Fruit fly (Drosophila melanogaster) whole organism, pupa: ENCODE results near the gene CG44325.

Experiments
- CG10348 ChIP-seq: fragments of 200-800 bp; sonication (Bioruptor generic); IDR thresholded peaks from 2 replicates; pipeline ENCODE4 v1.3.6; 2022; ENCODE audit warnings: missing biosample characterization, missing genetic modification characterization
- CG12605 ChIP-seq: fragments of 200-800 bp; sonication (Bioruptor generic); IDR thresholded peaks from 2 replicates; pipeline ENCODE4 v1.3.6; 2022; ENCODE audit warnings: missing biosample characterization, missing genetic modification characterization
- CG13204 ChIP-seq: fragments of 200-800 bp; sonication (Bioruptor generic); optimal IDR thresholded peaks from 2 replicates; lab custom pipeline; 2018; ENCODE audit warnings: missing biosample characterization, mild to moderate bottlenecking, missing genetic modification characterization, moderate library complexity
- CG14655 ChIP-seq: fragments of 200-800 bp; sonication (Bioruptor generic); optimal IDR thresholded peaks from 3 replicates; lab custom pipeline; 2017; ENCODE audit warnings: mild to moderate bottlenecking, missing biosample characterization, missing genetic modification reagents, missing genetic modification characterization
- CG15710 ChIP-seq: fragments of 200-800 bp; sonication (Bioruptor generic); optimal IDR thresholded peaks from 2 replicates; lab custom pipeline; 2018; ENCODE audit warnings: missing biosample characterization, mild to moderate bottlenecking, missing genetic modification characterization, moderate library complexity
- CG17806 ChIP-seq: fragments of 200-800 bp; sonication (Bioruptor generic); optimal IDR thresholded peaks from 2 replicates; lab custom pipeline; 2018; ENCODE audit warnings: missing biosample characterization, mild to moderate bottlenecking, missing genetic modification characterization, moderate library complexity
- CG32121 ChIP-seq: fragments of 200-800 bp; sonication (Bioruptor generic); IDR thresholded peaks from 2 replicates; pipeline ENCODE4 v1.3.6; 2022; ENCODE audit warnings: missing biosample characterization, missing genetic modification characterization
- CG34367 ChIP-seq: fragments of 200-800 bp; sonication (Bioruptor generic); optimal IDR thresholded peaks from 2 replicates; lab custom pipeline; 2018; ENCODE audit warnings: missing biosample characterization, mild to moderate bottlenecking, missing genetic modification characterization
- CG4496 ChIP-seq: fragments of 200-800 bp; sonication (Bioruptor generic); IDR thresholded peaks from 3 replicates; pipeline ENCODE4 v1.3.6; 2022; ENCODE audit warnings: missing biosample characterization, missing genetic modification characterization
- CG8159 ChIP-seq: fragments of 200-800 bp; sonication (Bioruptor generic); optimal IDR thresholded peaks from 3 replicates; lab custom pipeline; 2018; ENCODE audit warnings: missing biosample characterization, mild to moderate bottlenecking, missing genetic modification characterization, moderate library complexity
- CG8301 ChIP-seq: fragments of 200-800 bp; sonication (Bioruptor generic); optimal IDR thresholded peaks from 2 replicates; lab custom pipeline; 2018; ENCODE audit warnings: missing biosample characterization, mild to moderate bottlenecking, missing genetic modification characterization
- CG9948 ChIP-seq: fragments of 200-800 bp; sonication (Bioruptor generic); optimal IDR thresholded peaks from 2 replicates; lab custom pipeline; 2018; ENCODE audit warnings: missing biosample characterization, mild to moderate bottlenecking, missing genetic modification characterization, moderate library complexity
- D1 ChIP-seq: fragments of 200-800 bp; sonication (Bioruptor generic); optimal IDR thresholded peaks from 2 replicates; lab custom pipeline; 2018; ENCODE audit warnings: missing biosample characterization, mild to moderate bottlenecking, missing genetic modification characterization, moderate library complexity
- EcR ChIP-seq: fragments of 200-800 bp; sonication (Bioruptor generic); optimal IDR thresholded peaks from 3 replicates; lab custom pipeline; 2019; ENCODE audit warnings: missing biosample characterization, missing genetic modification characterization, mild to moderate bottlenecking, moderate library complexity, missing genetic modification reagents
- Ets98B ChIP-seq: fragments of 200-800 bp; sonication (Bioruptor generic); IDR thresholded peaks from 2 replicates; pipeline ENCODE4 v1.3.6; 2022; ENCODE audit warnings: missing biosample characterization, missing genetic modification characterization
- Pif1A ChIP-seq: fragments of 200-800 bp; sonication (Bioruptor generic); optimal IDR thresholded peaks from 3 replicates; lab custom pipeline; 2016; ENCODE audit warnings: missing biosample characterization, missing genetic modification characterization
- Pif1B ChIP-seq: fragments of 200-800 bp; sonication (Bioruptor generic); optimal IDR thresholded peaks from 3 replicates; lab custom pipeline; 2016; ENCODE audit warnings: missing biosample characterization, missing genetic modification characterization
- Snoo ChIP-seq: fragments of 200-800 bp; sonication (Bioruptor generic); optimal IDR thresholded peaks from 3 replicates; lab custom pipeline; 2017; ENCODE audit warnings: missing biosample characterization, mild to moderate bottlenecking, missing genetic modification characterization, inconsistent platforms
- fd96Ca ChIP-seq: fragments of 200-800 bp; sonication (Bioruptor generic); IDR thresholded peaks from 3 replicates; pipeline ENCODE4 v1.3.6; 2022; ENCODE audit warnings: missing biosample characterization, missing genetic modification characterization
- gl ChIP-seq: fragments of 200-800 bp; sonication (Bioruptor generic); optimal IDR thresholded peaks from 2 replicates; lab custom pipeline; 2018; ENCODE audit warnings: missing biosample characterization, mild to moderate bottlenecking, missing genetic modification characterization
- rn ChIP-seq: fragments of 200-800 bp; sonication (Bioruptor generic); IDR thresholded peaks from 2 replicates; pipeline ENCODE4 v1.3.6; 2022; ENCODE audit warnings: missing biosample characterization, missing genetic modification characterization

The CG44325 gene

dm6 chrX:9060078-9060477, 18.2 kb downstream of the CG44325 start:
- peak; percentile 86 for TF ChIP-seq CG8159
- TF ChIP-seq CG17806 (tag; lab: Kevin White, UChicago), result peak; percentile 83
- TF ChIP-seq CG14655 (GFP tag; lab: Kevin White, UChicago), result peak; percentile 88
- TF ChIP-seq rn (GFP tag; lab: Robert Waterston, UW), result peak; percentile 65; the same call in 1 of the 2 replicates
- peak; percentile 64 for TF ChIP-seq D1 (tag; lab: Kevin White, UChicago)
- peak; percentile 54 for TF ChIP-seq CG13204 (GFP tag; lab: Kevin White, UChicago)
- TF ChIP-seq Snoo (tag; lab: Kevin White, UChicago), result peak; percentile 83
- peak; percentile 62 for TF ChIP-seq gl
- peak; percentile 86 for TF ChIP-seq CG15710
- TF ChIP-seq CG8301 (tag; lab: Kevin White, UChicago), result peak; percentile 88
- peak; percentile 87 for TF ChIP-seq CG32121 (GFP tag; lab: Robert Waterston, UW)
- no peak for TF ChIP-seq CG10348 (GFP tag; lab: Robert Waterston, UW)
- TF ChIP-seq CG4496 (GFP tag; lab: Robert Waterston, UW), result peak; percentile 88
- TF ChIP-seq Pif1A (GFP tag; lab: Kevin White, UChicago), result peak; percentile 72
- peak; percentile 83 for TF ChIP-seq Ets98B (GFP tag; lab: Robert Waterston, UW)
- peak; percentile 81 for TF ChIP-seq CG12605
- peak; percentile 83 for TF ChIP-seq CG34367 (tag; lab: Kevin White, UChicago)
- TF ChIP-seq Pif1B (GFP tag; lab: Kevin White, UChicago), result peak; percentile 74
- peak; percentile 82 for TF ChIP-seq CG9948
- TF ChIP-seq fd96Ca (GFP tag; lab: Robert Waterston, UW), result peak; percentile 79
- peak; percentile 4 for TF ChIP-seq EcR (GFP tag; lab: Kevin White, UChicago)
- TF ChIP-seq, all 21 proteins: peak for 20

- no peak for TF ChIP-seq Pif1A (GFP tag; lab: Kevin White, UChicago)
- no peak for TF ChIP-seq Ets98B (GFP tag; lab: Robert Waterston, UW)
- no peak for TF ChIP-seq fd96Ca (GFP tag; lab: Robert Waterston, UW)
- TF ChIP-seq CG13204 (GFP tag; lab: Kevin White, UChicago), result no peak
- no peak for TF ChIP-seq EcR (GFP tag; lab: Kevin White, UChicago)
- TF ChIP-seq CG8301 (tag; lab: Kevin White, UChicago), result no peak
- TF ChIP-seq CG15710, result no peak
- no peak for TF ChIP-seq gl
- no peak for TF ChIP-seq D1 (tag; lab: Kevin White, UChicago)
- TF ChIP-seq Pif1B (GFP tag; lab: Kevin White, UChicago), result no peak
- TF ChIP-seq CG34367 (tag; lab: Kevin White, UChicago), result no peak
- TF ChIP-seq CG10348 (GFP tag; lab: Robert Waterston, UW), result no peak
- no peak for TF ChIP-seq CG14655 (GFP tag; lab: Kevin White, UChicago)
- TF ChIP-seq rn (GFP tag; lab: Robert Waterston, UW), result no peak
- no peak for TF ChIP-seq CG4496 (GFP tag; lab: Robert Waterston, UW)
These were observed 29.4 kb downstream of the CG44325 start for dm6 chrX:9048941-9049340.

- no peak for TF ChIP-seq CG10348 (GFP tag; lab: Robert Waterston, UW)
- peak; percentile 38 for TF ChIP-seq CG14655 (GFP tag; lab: Kevin White, UChicago)
- peak; percentile 20 for TF ChIP-seq CG15710
- TF ChIP-seq Pif1A (GFP tag; lab: Kevin White, UChicago), result no peak
- TF ChIP-seq CG9948, result peak; percentile 28
- no peak for TF ChIP-seq Snoo (tag; lab: Kevin White, UChicago)
- TF ChIP-seq CG32121 (GFP tag; lab: Robert Waterston, UW), result no peak
- no peak for TF ChIP-seq fd96Ca (GFP tag; lab: Robert Waterston, UW)
- peak; percentile 27 for TF ChIP-seq CG17806 (tag; lab: Kevin White, UChicago)
- no peak for TF ChIP-seq Ets98B (GFP tag; lab: Robert Waterston, UW)
- TF ChIP-seq CG8301 (tag; lab: Kevin White, UChicago), result peak; percentile 22
- peak; percentile 40 for TF ChIP-seq CG8159
These were observed 29.9 kb downstream of the CG44325 start for dm6 chrX:9048385-9048750.

dm6 chrX:9047725-9048384, 30.4 kb downstream of the CG44325 start:
- TF ChIP-seq Snoo (tag; lab: Kevin White, UChicago), result peak; percentile 60
- TF ChIP-seq EcR (GFP tag; lab: Kevin White, UChicago), result peak; percentile 78
- TF ChIP-seq CG32121 (GFP tag; lab: Robert Waterston, UW), result peak; percentile 57; the same call in 1 of the 2 replicates
- TF ChIP-seq CG13204 (GFP tag; lab: Kevin White, UChicago), result peak; percentile 96
- no peak for TF ChIP-seq CG10348 (GFP tag; lab: Robert Waterston, UW)
- peak; percentile 76 for TF ChIP-seq Pif1A (GFP tag; lab: Kevin White, UChicago)
- TF ChIP-seq rn (GFP tag; lab: Robert Waterston, UW), result 0 out of 2 replicates have a peak, but pooled peaks have one; percentile 19
- TF ChIP-seq CG14655 (GFP tag; lab: Kevin White, UChicago), result peak; percentile 88
- peak; percentile 52; the same call in 1 of the 3 replicates for TF ChIP-seq fd96Ca (GFP tag; lab: Robert Waterston, UW)
- TF ChIP-seq CG9948, result peak; percentile 90
- TF ChIP-seq CG17806 (tag; lab: Kevin White, UChicago), result peak; percentile 86
- peak; percentile 92 for TF ChIP-seq CG15710
- TF ChIP-seq CG12605, result peak; percentile 62; the same call in 1 of the 2 replicates
- TF ChIP-seq CG4496 (GFP tag; lab: Robert Waterston, UW), result peak; percentile 78; the same call in 2 of the 3 replicates
- peak; percentile 75 for TF ChIP-seq D1 (tag; lab: Kevin White, UChicago)
- TF ChIP-seq Ets98B (GFP tag; lab: Robert Waterston, UW), result no peak
- TF ChIP-seq CG8301 (tag; lab: Kevin White, UChicago), result peak; percentile 83
- TF ChIP-seq gl, result peak; percentile 31
- peak; percentile 94 for TF ChIP-seq CG8159
- TF ChIP-seq Pif1B (GFP tag; lab: Kevin White, UChicago), result peak; percentile 72
- peak; percentile 84 for TF ChIP-seq CG34367 (tag; lab: Kevin White, UChicago)

dm6 chrX:9046986-9047385, 31.3 kb downstream of the CG44325 start:
- TF ChIP-seq gl, result no peak
- peak; percentile 87 for TF ChIP-seq CG32121 (GFP tag; lab: Robert Waterston, UW)
- peak; percentile 60 for TF ChIP-seq CG17806 (tag; lab: Kevin White, UChicago)
- TF ChIP-seq CG14655 (GFP tag; lab: Kevin White, UChicago), result peak; percentile 67
- TF ChIP-seq CG15710, result peak; percentile 67
- TF ChIP-seq CG8301 (tag; lab: Kevin White, UChicago), result peak; percentile 64
- TF ChIP-seq EcR (GFP tag; lab: Kevin White, UChicago), result no peak
- peak; percentile 66; the same call in 1 of the 2 replicates for TF ChIP-seq rn (GFP tag; lab: Robert Waterston, UW)
- TF ChIP-seq CG10348 (GFP tag; lab: Robert Waterston, UW), result peak; percentile 52
- TF ChIP-seq fd96Ca (GFP tag; lab: Robert Waterston, UW), result peak; percentile 91
- TF ChIP-seq CG12605, result peak; percentile 73
- peak; percentile 89 for TF ChIP-seq Ets98B (GFP tag; lab: Robert Waterston, UW)
- peak; percentile 16 for TF ChIP-seq Pif1A (GFP tag; lab: Kevin White, UChicago)
- no peak for TF ChIP-seq CG13204 (GFP tag; lab: Kevin White, UChicago)
- TF ChIP-seq CG8159, result peak; percentile 55
- peak; percentile 93 for TF ChIP-seq CG4496 (GFP tag; lab: Robert Waterston, UW)
- TF ChIP-seq CG9948, result peak; percentile 56
- TF ChIP-seq CG34367 (tag; lab: Kevin White, UChicago), result peak; percentile 54
- no peak for TF ChIP-seq Pif1B (GFP tag; lab: Kevin White, UChicago)
- no peak for TF ChIP-seq D1 (tag; lab: Kevin White, UChicago)
- no peak for TF ChIP-seq Snoo (tag; lab: Kevin White, UChicago)
- TF ChIP-seq, all 21 proteins: peak for 15
